Worm (Caenorhabditis elegans) whole organism, L1 larva: ENCODE measurements around the gene F43G6.10.

Experiments
- C16A3.4 ChIP-seq: fragments of 150-350 bp; optimal IDR thresholded peaks from 2 replicates; lab custom pipeline; 2014; ENCODE audit warnings: missing biosample characterization, missing genetic modification characterization
- alr-1 ChIP-seq: fragments of 200-800 bp; sonication (Bioruptor generic); optimal IDR thresholded peaks from 2 replicates; lab custom pipeline; 2018; ENCODE audit warnings: borderline replicate concordance, mild to moderate bottlenecking, missing genetic modification characterization, missing compliant biosample characterization
- ama-1 ChIP-seq: fragments of 150-350 bp; optimal IDR thresholded peaks from 2 replicates; lab custom pipeline; 2014
- blmp-1 ChIP-seq: fragments of 150-350 bp; optimal IDR thresholded peaks from 2 replicates; lab custom pipeline; 2014; ENCODE audit warnings: missing biosample characterization, missing genetic modification characterization
- ceh-82 ChIP-seq, 3 experiments: fragments of 150-350 bp in 1 of 3; sonication (generic microtip) in 2 of 3; optimal IDR thresholded peaks; 2 replicates each; lab custom pipeline; 2014 to 2017; ENCODE audit warnings: missing biosample characterization in 3 of 3, missing genetic modification characterization in 3 of 3
- ceh-90 ChIP-seq: sonication (generic microtip); optimal IDR thresholded peaks from 2 replicates; lab custom pipeline; 2016; ENCODE audit warnings: missing genetic modification characterization, missing compliant biosample characterization
- dpl-1 ChIP-seq, 3 experiments: fragments of 150-350 bp in 2 of 3; sonication (generic microtip) in 1 of 3; optimal IDR thresholded peaks; 2 replicates each; lab custom pipeline; 2014 to 2017; ENCODE audit warnings: missing biosample characterization in 3 of 3, missing genetic modification characterization in 3 of 3, missing genetic modification reagents in 3 of 3
- dsc-1 ChIP-seq: sonication (generic microtip); optimal IDR thresholded peaks from 2 replicates; lab custom pipeline; 2016; ENCODE audit warnings: mild to moderate bottlenecking, missing genetic modification characterization, missing compliant biosample characterization
- efl-1 ChIP-seq, 4 experiments: fragments of 150-350 bp; optimal IDR thresholded peaks in 3 of 4; peaks in 1 of 4; 1 replicate in 1 of 4; 2 replicates in 3 of 4; lab custom pipeline; 2014; ENCODE audit warnings: missing biosample characterization in 2 of 4, missing genetic modification characterization in 2 of 4, missing genetic modification reagents in 2 of 4
- egl-13 ChIP-seq: sonication (generic microtip); optimal IDR thresholded peaks from 2 replicates; lab custom pipeline; 2016; ENCODE audit warnings: missing genotype, missing genetic modification reagents, missing genetic modification characterization, missing compliant biosample characterization
- elt-3 ChIP-seq, 6 experiments: fragments of 150-350 bp in 1 of 6; sonication (generic microtip); optimal IDR thresholded peaks; 2 replicates each; lab custom pipeline; 2017 to 2018; ENCODE audit warnings: missing biosample characterization in 6 of 6, missing genetic modification characterization in 6 of 6, inconsistent platforms in 1 of 6
- fkh-10 ChIP-seq: sonication (generic microtip); optimal IDR thresholded peaks from 2 replicates; lab custom pipeline; 2017; ENCODE audit warnings: missing biosample characterization, missing genetic modification reagents, missing genetic modification characterization
- grh-1 ChIP-seq: fragments of 200-800 bp; sonication (Bioruptor generic); IDR thresholded peaks from 2 replicates; pipeline ENCODE4 v1.3.6; 2022; ENCODE audit warnings: missing genetic modification reagents, missing genetic modification characterization, missing compliant biosample characterization
- hlh-17 ChIP-seq: fragments of 200-800 bp; sonication (Bioruptor generic); optimal IDR thresholded peaks from 2 replicates; lab custom pipeline; 2018; ENCODE audit warnings: missing genetic modification characterization, mild to moderate bottlenecking, missing compliant biosample characterization, moderate library complexity, borderline replicate concordance
- hpl-2 ChIP-seq: fragments of 150-350 bp; optimal IDR thresholded peaks from 2 replicates; lab custom pipeline; 2014; ENCODE audit warnings: missing biosample characterization, missing genetic modification reagents, missing genetic modification characterization
- isw-1 ChIP-seq: fragments of 200-800 bp; sonication (Bioruptor generic); IDR thresholded peaks from 2 replicates; pipeline ENCODE4 v1.3.6; 2022; ENCODE audit warnings: missing genetic modification characterization, missing compliant biosample characterization
- lin-13 ChIP-seq: fragments of 150-350 bp; optimal IDR thresholded peaks from 2 replicates; lab custom pipeline; 2014; ENCODE audit warnings: missing biosample characterization, missing genetic modification reagents, missing genetic modification characterization
- lsy-2 ChIP-seq, 2 experiments: fragments of 150-350 bp; optimal IDR thresholded peaks; 2 replicates each; lab custom pipeline; 2014; ENCODE audit warnings: missing biosample characterization in 2 of 2, missing genetic modification characterization in 2 of 2
- mep-1 ChIP-seq: fragments of 150-350 bp; optimal IDR thresholded peaks from 2 replicates; lab custom pipeline; 2014; ENCODE audit warnings: missing biosample characterization, missing genetic modification characterization
- nhr-11 ChIP-seq: fragments of 150-350 bp; optimal IDR thresholded peaks from 2 replicates; lab custom pipeline; 2014; ENCODE audit warnings: missing biosample characterization, missing genetic modification characterization
- nhr-19 ChIP-seq: fragments of 200-800 bp; sonication (Bioruptor generic); conservative IDR thresholded peaks from 2 replicates; pipeline ENCODE4 v1.3.6; 2022; ENCODE audit warnings: missing genetic modification characterization, missing compliant biosample characterization
- nhr-20 ChIP-seq: sonication (generic microtip); optimal IDR thresholded peaks from 2 replicates; lab custom pipeline; 2016; ENCODE audit warnings: mild to moderate bottlenecking, missing genetic modification characterization, missing compliant biosample characterization
- nhr-237 ChIP-seq: fragments of 150-350 bp; optimal IDR thresholded peaks from 2 replicates; lab custom pipeline; 2014; ENCODE audit warnings: missing biosample characterization, missing genetic modification characterization
- nhr-47 ChIP-seq: sonication (generic microtip); optimal IDR thresholded peaks from 2 replicates; lab custom pipeline; 2016; ENCODE audit warnings: mild to moderate bottlenecking, missing genetic modification characterization, moderate library complexity, missing compliant biosample characterization
- nhr-71 ChIP-seq: sonication (generic microtip); optimal IDR thresholded peaks from 2 replicates; lab custom pipeline; 2016; ENCODE audit warnings: mild to moderate bottlenecking, missing genetic modification characterization, moderate library complexity, missing compliant biosample characterization
- nhr-85 ChIP-seq: sonication (generic microtip); peaks from one replicate; lab custom pipeline; 2016; ENCODE audit warnings: missing genetic modification characterization, inconsistent platforms, missing compliant biosample characterization
- nhr-90 ChIP-seq: sonication (generic microtip); optimal IDR thresholded peaks from 2 replicates; lab custom pipeline; 2016; ENCODE audit warnings: mild to moderate bottlenecking, missing genetic modification characterization, missing compliant biosample characterization; ENCODE audit not compliant: poor library complexity
- pag-3 ChIP-seq: sonication (generic microtip); optimal IDR thresholded peaks from 2 replicates; lab custom pipeline; 2017; ENCODE audit warnings: missing genetic modification characterization, mild to moderate bottlenecking, missing compliant biosample characterization, antibody characterized with exemption, borderline replicate concordance; ENCODE audit not compliant: insufficient read depth
- pqm-1 ChIP-seq: sonication (generic microtip); optimal IDR thresholded peaks from 3 replicates; lab custom pipeline; 2017; ENCODE audit warnings: missing biosample characterization, missing genetic modification characterization
- rnt-1 ChIP-seq: sonication (generic microtip); optimal IDR thresholded peaks from 2 replicates; lab custom pipeline; 2016; ENCODE audit warnings: mild to moderate bottlenecking, missing genetic modification characterization, moderate library complexity, missing compliant biosample characterization
- snpc-4 ChIP-seq: fragments of 150-350 bp; optimal IDR thresholded peaks from 2 replicates; lab custom pipeline; 2014; ENCODE audit warnings: missing biosample characterization, missing genetic modification characterization
- snu-23 ChIP-seq: sonication (generic microtip); optimal IDR thresholded peaks from 2 replicates; lab custom pipeline; 2016; ENCODE audit warnings: missing genetic modification characterization, missing compliant biosample characterization
- tlp-1 ChIP-seq: fragments of 150-350 bp; optimal IDR thresholded peaks from 2 replicates; lab custom pipeline; 2014; ENCODE audit warnings: missing biosample characterization, missing genetic modification characterization
- unc-30 ChIP-seq: sonication (generic microtip); optimal IDR thresholded peaks from 2 replicates; lab custom pipeline; 2017; ENCODE audit warnings: missing biosample characterization, missing genetic modification characterization
- unc-62 ChIP-seq: fragments of 150-350 bp; optimal IDR thresholded peaks from 2 replicates; lab custom pipeline; 2014; ENCODE audit warnings: missing biosample characterization, missing genetic modification reagents, missing genetic modification characterization
- unc-86 ChIP-seq: sonication (generic microtip); optimal IDR thresholded peaks from 2 replicates; lab custom pipeline; 2016; ENCODE audit warnings: missing genetic modification characterization, missing compliant biosample characterization
- unc-98 ChIP-seq: fragments of 200-800 bp; sonication (Bioruptor generic); IDR thresholded peaks from 2 replicates; pipeline ENCODE4 v1.3.6; 2022; ENCODE audit warnings: missing genetic modification characterization, missing compliant biosample characterization
- vab-15 ChIP-seq: sonication (generic microtip); optimal IDR thresholded peaks from 2 replicates; lab custom pipeline; 2017; ENCODE audit warnings: missing genotype, mild to moderate bottlenecking, missing genetic modification characterization, missing compliant biosample characterization
- zip-4 ChIP-seq: fragments of 200-800 bp; sonication (Bioruptor generic); optimal IDR thresholded peaks from 2 replicates; lab custom pipeline; 2018; ENCODE audit warnings: mild to moderate bottlenecking, missing genetic modification characterization, moderate library complexity, missing compliant biosample characterization
- ztf-11 ChIP-seq, 2 experiments: sonication (generic microtip); optimal IDR thresholded peaks; 2 replicates each; lab custom pipeline; 2016 to 2017; ENCODE audit warnings: missing genetic modification characterization in 2 of 2, missing biosample characterization in 1 of 2, missing compliant biosample characterization in 1 of 2

F43G6.10 gene

DNA sequence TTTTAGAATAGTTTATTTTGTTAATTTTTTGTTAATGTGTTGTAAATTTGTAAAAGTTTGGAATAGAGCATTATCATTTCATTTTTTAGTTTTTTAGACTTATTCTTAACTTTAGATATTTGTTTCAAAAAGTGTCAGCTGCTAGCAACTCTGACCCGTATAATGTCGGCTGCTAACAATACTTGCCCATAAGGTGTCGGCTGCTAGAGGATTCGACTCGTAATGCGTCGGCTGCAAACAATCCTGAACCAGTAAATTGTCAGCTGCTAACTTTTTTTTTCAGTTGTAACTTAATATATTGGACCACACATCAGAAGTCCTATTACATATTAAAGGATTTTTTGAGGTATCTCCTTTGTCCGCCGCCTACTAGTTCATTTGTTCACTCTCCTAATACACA is 33.6 kb downstream of the F43G6.10 start:
- TF ChIP-seq nhr-71 (no peak), hpl-2 (no peak), snpc-4 (tag; lab: Kevin White, UChicago) (peak; percentile 27), alr-1 (tag; lab: Kevin White, UChicago) (no peak)

DNA sequence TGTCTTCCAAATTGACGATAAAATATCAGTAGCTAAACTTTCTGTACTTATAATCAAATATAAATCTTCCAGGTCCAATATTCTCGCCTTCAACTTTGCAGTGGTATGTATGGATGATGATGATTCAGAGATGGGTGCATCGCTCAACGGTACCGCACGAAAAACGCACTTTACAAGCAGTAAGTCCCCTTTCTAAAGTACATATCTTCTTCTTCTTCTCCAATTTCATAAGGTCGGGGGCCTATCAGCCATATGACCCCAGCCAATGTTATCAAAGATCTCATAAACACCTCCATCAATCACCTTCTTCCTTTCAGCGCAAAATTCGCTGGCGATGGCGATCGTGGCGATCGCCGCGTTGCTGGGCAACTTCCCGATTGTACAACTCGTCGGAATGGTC is 34.3 kb downstream of the F43G6.10 start:
- TF ChIP-seq nhr-90 (tag; lab: Kevin White, UChicago) (no peak), ceh-90 (no peak), nhr-71 (peak; percentile 7), ztf-11 (tag; optimal IDR thresholded peaks at IDR 0.05; lab: Kevin White, UChicago) (no peak), nhr-85 (tag; lab: Kevin White, UChicago) (peak; percentile 69), nhr-47 (tag; lab: Kevin White, UChicago) (no peak), tlp-1 (no peak), blmp-1 (peak; percentile 46)

DNA sequence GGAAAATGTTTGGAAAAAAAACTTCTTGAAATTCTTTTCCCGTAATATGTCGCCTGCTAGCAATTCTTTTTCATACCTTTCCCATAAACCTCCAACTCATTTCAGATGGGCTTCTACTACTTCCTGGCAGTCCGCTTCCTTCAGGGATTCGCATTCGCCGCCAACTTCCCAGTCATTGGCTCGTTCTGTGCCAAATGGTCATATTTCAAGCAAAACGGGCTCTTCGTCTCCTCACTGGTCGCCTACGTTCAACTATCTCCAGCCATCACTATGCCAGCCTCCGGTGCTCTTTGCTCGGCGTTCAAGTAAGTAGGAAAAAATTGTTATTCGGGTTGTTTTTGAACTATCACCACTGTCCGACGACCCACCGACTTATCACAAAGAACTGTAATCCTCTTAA is 34.9 kb downstream of the F43G6.10 start:
- no peak for TF ChIP-seq ceh-82 (tag; optimal IDR thresholded peaks at IDR 0.05; lab: Kevin White, UChicago)
- TF ChIP-seq lin-13: no peak
- no peak for TF ChIP-seq mep-1
- no peak for TF ChIP-seq zip-4 (GFP tag; lab: Kevin White, UChicago)
- no peak for TF ChIP-seq nhr-90 (tag; lab: Kevin White, UChicago)
- no peak for TF ChIP-seq C16A3.4 (tag; lab: Kevin White, UChicago)
- no peak for TF ChIP-seq isw-1 (GFP tag; lab: Robert Waterston, UW)
- no peak for TF ChIP-seq rnt-1 (tag; lab: Kevin White, UChicago)
- TF ChIP-seq grh-1 (GFP tag; lab: Robert Waterston, UW): no peak
- no peak for TF ChIP-seq snu-23
- TF ChIP-seq pag-3: no peak
- no peak for TF ChIP-seq nhr-11 (tag; lab: Kevin White, UChicago)
- no peak for TF ChIP-seq pqm-1
- no peak for TF ChIP-seq unc-62
- no peak for TF ChIP-seq nhr-237 (tag; lab: Kevin White, UChicago)
- TF ChIP-seq blmp-1: no peak
- TF ChIP-seq unc-98 (GFP tag; lab: Robert Waterston, UW): no peak
- no peak for TF ChIP-seq dsc-1 (tag; lab: Kevin White, UChicago)
- no peak for TF ChIP-seq egl-13 (tag; lab: Kevin White, UChicago)

DNA sequence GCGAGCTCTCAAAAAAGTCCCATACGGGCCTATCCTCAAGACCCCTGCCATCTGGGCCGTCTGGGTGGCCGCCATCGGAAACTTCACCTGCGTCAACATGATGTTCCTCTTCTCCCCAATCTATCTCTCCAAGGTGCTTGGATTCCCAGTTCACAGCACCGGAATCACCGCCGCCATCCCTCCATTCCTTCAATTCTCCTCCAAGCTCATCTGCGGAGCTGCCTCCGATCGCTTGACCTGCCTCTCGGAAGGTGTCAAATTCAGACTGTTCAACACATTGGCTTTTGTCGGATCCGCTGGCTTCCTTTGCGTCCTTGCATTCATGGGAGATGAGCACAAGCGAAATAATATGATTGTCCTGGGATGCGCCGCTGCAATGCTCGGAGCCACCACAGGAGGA is 35.8 kb downstream of the F43G6.10 start:
- TF ChIP-seq unc-86: no peak
- TF ChIP-seq unc-98 (GFP tag; lab: Robert Waterston, UW): no peak
- no peak for TF ChIP-seq efl-1 (optimal IDR thresholded peaks at IDR 0.05; lab: Kevin White, UChicago)
- TF ChIP-seq efl-1 (GFP tag; optimal IDR thresholded peaks at IDR 0.05 in 1 of 2; lab: Kevin White, UChicago): no peak
- TF ChIP-seq vab-15 (tag; lab: Kevin White, UChicago): no peak
- no peak for TF ChIP-seq rnt-1 (tag; lab: Kevin White, UChicago)

DNA sequence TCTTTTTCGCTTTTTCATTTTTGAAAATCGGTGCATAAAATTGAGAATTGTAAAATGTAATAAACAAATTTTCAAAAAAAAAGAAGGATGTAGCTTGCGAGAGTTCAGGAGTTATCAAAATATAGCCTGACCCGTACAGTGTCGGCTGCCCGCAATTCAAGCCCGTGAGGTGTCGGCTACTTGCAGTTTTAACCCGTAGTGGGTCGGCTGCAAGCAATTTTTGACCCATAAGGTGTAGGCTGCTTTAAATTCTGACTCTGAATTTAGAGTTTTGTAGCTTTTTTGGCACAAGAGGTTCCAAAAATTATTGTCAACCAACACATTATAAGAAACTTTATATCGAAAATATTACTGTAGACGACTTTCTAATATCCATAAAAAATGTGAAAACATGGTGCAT is 36.8 kb downstream of the F43G6.10 start:
- TF ChIP-seq ztf-11 (tag; optimal IDR thresholded peaks at IDR 0.05; lab: Kevin White, UChicago): no peak
- no peak for TF ChIP-seq hlh-17
- TF ChIP-seq unc-62: no peak
- TF ChIP-seq nhr-11 (tag; lab: Kevin White, UChicago): no peak
- no peak for TF ChIP-seq ceh-82 (tag; optimal IDR thresholded peaks at IDR 0.05; lab: Kevin White, UChicago)
- no peak for TF ChIP-seq nhr-20 (tag; lab: Kevin White, UChicago)
- TF ChIP-seq zip-4 (GFP tag; lab: Kevin White, UChicago): no peak
- no peak for TF ChIP-seq nhr-19 (GFP tag; lab: Robert Waterston, UW)
- no peak for TF ChIP-seq lsy-2 (tag; optimal IDR thresholded peaks at IDR 0.05; lab: Kevin White, UChicago)
- TF ChIP-seq dpl-1 (GFP tag; optimal IDR thresholded peaks at IDR 0.05; lab: Kevin White, UChicago): no peak
- peak; percentile 3 for TF ChIP-seq nhr-47 (tag; lab: Kevin White, UChicago)
- TF ChIP-seq unc-30 (tag; lab: Kevin White, UChicago): no peak
- no peak for TF ChIP-seq nhr-237 (tag; lab: Kevin White, UChicago)
- TF ChIP-seq elt-3 (tag; optimal IDR thresholded peaks at IDR 0.05; lab: Kevin White, UChicago): peak in 1 of 6 experiments; percentile 43
- no peak for TF ChIP-seq fkh-10 (GFP tag; lab: Kevin White, UChicago)
- no peak for TF ChIP-seq unc-86
- TF ChIP-seq ama-1 (lab: Kevin White, UChicago): peak; percentile 35
